Fruit fly (Drosophila melanogaster): ENCODE measurements at regions not wholly inside any gene's neighbourhood (a gene's known extent, or its start where the extent isn't known, plus 50 kb on each side); places are given as distances from the start of the nearest gene placed in this dataset.
A peak's percentile ranks its signal among the peaks of the same experiment; 100 is the strongest.

DNA sequence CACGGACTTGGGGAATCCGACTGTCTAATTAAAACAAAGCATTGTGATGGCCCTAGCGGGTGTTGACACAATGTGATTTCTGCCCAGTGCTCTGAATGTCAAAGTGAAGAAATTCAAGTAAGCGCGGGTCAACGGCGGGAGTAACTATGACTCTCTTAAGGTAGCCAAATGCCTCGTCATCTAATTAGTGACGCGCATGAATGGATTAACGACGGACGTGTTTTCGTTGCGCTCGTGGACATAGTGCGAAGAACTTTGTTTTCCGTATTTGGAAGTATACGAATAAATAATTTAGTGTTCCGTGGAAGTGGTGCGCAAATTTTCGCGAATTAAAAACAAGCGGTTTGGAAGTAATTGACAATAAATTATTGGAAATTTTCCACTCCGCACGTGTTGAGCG, 111.1 kb downstream of the ATbp start:
- TF ChIP-seq Gug (GFP tag; IDR thresholded peaks at IDR 0.05): peak; percentile 99
- TF ChIP-seq CG11093 (GFP tag; IDR thresholded peaks at IDR 0.05): peak; percentile 95; the same call in 2 of the 3 replicates
- peak; percentile 93 for TF ChIP-seq CG6272 (GFP tag; IDR thresholded peaks at IDR 0.05)
- TF ChIP-seq CG7357 (GFP tag; IDR thresholded peaks at IDR 0.05): peak; percentile 79; the same call in 1 of the 3 replicates

DNA sequence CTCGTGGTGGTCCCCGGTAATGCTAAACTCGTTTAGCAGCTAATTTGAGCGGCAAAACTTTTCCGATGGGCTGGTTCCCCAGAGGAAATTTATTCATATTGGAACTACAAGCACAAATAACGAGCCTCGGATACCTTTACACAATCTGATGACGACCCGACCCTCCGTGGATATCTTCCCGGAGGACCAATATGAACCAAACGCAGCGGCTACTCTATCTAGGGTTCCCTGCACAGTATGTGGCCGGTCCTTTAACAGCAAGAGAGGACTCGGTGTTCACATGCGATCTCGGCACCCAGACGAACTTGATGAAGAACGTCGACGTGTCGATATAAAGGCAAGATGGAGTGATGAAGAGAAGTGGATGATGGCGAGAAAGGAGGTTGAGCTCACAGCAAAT, 114.4 kb downstream of the ATbp start:
- TF ChIP-seq Gug (GFP tag; IDR thresholded peaks at IDR 0.05) (peak; percentile 80), CG6272 (GFP tag; IDR thresholded peaks at IDR 0.05) (peak; percentile 71), CG7357 (GFP tag; IDR thresholded peaks at IDR 0.05) (peak; percentile 64)

DNA sequence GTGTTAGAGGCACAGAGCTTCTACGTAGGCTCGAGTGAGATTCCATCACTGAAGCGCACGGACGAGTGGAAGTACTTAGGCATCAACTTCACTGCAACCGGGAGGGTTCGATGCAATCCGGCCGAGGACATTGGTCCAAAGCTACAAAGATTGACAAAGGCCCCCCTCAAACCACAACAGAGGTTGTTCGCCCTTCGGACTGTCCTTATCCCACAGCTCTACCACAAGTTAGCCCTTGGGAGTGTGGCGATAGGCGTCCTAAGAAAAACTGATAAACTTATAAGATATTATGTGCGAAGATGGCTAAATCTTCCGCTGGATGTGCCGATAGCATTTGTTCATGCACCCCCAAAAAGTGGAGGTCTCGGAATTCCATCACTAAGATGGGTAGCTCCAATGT, 116.4 kb downstream of the ATbp start:
- peak; percentile 96 for TF ChIP-seq CG6272 (GFP tag; IDR thresholded peaks at IDR 0.05)
- peak; percentile 96 for TF ChIP-seq Gug (GFP tag; IDR thresholded peaks at IDR 0.05)
- TF ChIP-seq CG7357 (GFP tag; IDR thresholded peaks at IDR 0.05): peak; percentile 93
- peak; percentile 97; the same call in 2 of the 3 replicates for TF ChIP-seq CG11093 (GFP tag; IDR thresholded peaks at IDR 0.05)
